Worm (Caenorhabditis elegans) whole organism, L3 larva: ENCODE data around the gene K09B3.1.
A peak's percentile ranks its signal among the peaks of the same experiment; 100 is the strongest.

Experiments used
- R02D3.7 ChIP-seq: fragments of 150-350 bp; optimal IDR thresholded peaks from 2 replicates; lab custom pipeline; 2014; ENCODE audit warnings: missing biosample characterization, missing genetic modification characterization
- aly-2 ChIP-seq: fragments of 150-350 bp; optimal IDR thresholded peaks from 2 replicates; lab custom pipeline; 2014; ENCODE audit warnings: missing biosample characterization, missing genetic modification characterization
- ceh-28 ChIP-seq: fragments of 150-350 bp; optimal IDR thresholded peaks from 2 replicates; lab custom pipeline; 2014; ENCODE audit warnings: missing biosample characterization, missing genetic modification reagents, missing genetic modification characterization
- ceh-82 ChIP-seq: fragments of 150-350 bp; optimal IDR thresholded peaks from 2 replicates; lab custom pipeline; 2014; ENCODE audit warnings: missing biosample characterization, missing genetic modification characterization
- ceh-9 ChIP-seq: sonication (generic microtip); optimal IDR thresholded peaks from 2 replicates; lab custom pipeline; 2018; ENCODE audit warnings: missing biosample characterization, missing genetic modification characterization
- daf-12 ChIP-seq: fragments of 150-350 bp; optimal IDR thresholded peaks from 2 replicates; lab custom pipeline; 2014; ENCODE audit warnings: missing biosample characterization, missing genetic modification reagents, missing genetic modification characterization
- egl-27 ChIP-seq: sonication (generic microtip); optimal IDR thresholded peaks from 4 replicates; lab custom pipeline; 2017; ENCODE audit warnings: missing biosample characterization, missing genetic modification reagents, missing genetic modification characterization
- egl-5 ChIP-seq: fragments of 150-350 bp; optimal IDR thresholded peaks from 2 replicates; lab custom pipeline; 2017; ENCODE audit warnings: missing biosample characterization, missing genetic modification reagents, missing genetic modification characterization, inconsistent platforms
- elt-1 ChIP-seq: fragments of 150-350 bp; optimal IDR thresholded peaks from 2 replicates; lab custom pipeline; 2014; ENCODE audit warnings: missing biosample characterization, missing genetic modification characterization
- elt-2 ChIP-seq: sonication (generic microtip); optimal IDR thresholded peaks from 2 replicates; lab custom pipeline; 2016; ENCODE audit warnings: missing genetic modification reagents, mild to moderate bottlenecking, missing genetic modification characterization, missing compliant biosample characterization
- eor-1 ChIP-seq, 2 experiments: fragments of 150-350 bp; optimal IDR thresholded peaks; 2 replicates each; lab custom pipeline; 2014 to 2018; ENCODE audit warnings: missing biosample characterization in 2 of 2, missing genetic modification characterization in 2 of 2
- fkh-10 ChIP-seq: sonication (generic microtip); optimal IDR thresholded peaks from 2 replicates; lab custom pipeline; 2017; ENCODE audit warnings: missing biosample characterization, missing genetic modification reagents, missing genetic modification characterization
- fkh-2 ChIP-seq: fragments of 150-350 bp; optimal IDR thresholded peaks from 2 replicates; lab custom pipeline; 2014; ENCODE audit warnings: missing biosample characterization, missing genetic modification reagents, missing genetic modification characterization
- hmg-11 ChIP-seq: sonication (generic microtip); optimal IDR thresholded peaks from 2 replicates; lab custom pipeline; 2016; ENCODE audit warnings: missing genetic modification characterization, missing compliant biosample characterization
- jun-1 ChIP-seq: fragments of 150-350 bp; optimal IDR thresholded peaks from 2 replicates; lab custom pipeline; 2014; ENCODE audit warnings: missing biosample characterization, missing genetic modification reagents, missing genetic modification characterization
- lin-15B ChIP-seq: fragments of 150-350 bp; optimal IDR thresholded peaks from 2 replicates; lab custom pipeline; 2014; ENCODE audit warnings: missing biosample characterization, missing genetic modification characterization
- lsy-12 ChIP-seq: sonication (generic microtip); optimal IDR thresholded peaks from 2 replicates; lab custom pipeline; 2016; ENCODE audit warnings: mild to moderate bottlenecking, missing genetic modification characterization, missing compliant biosample characterization
- mdl-1 ChIP-seq: fragments of 150-350 bp; optimal IDR thresholded peaks from 2 replicates; lab custom pipeline; 2014; ENCODE audit warnings: missing biosample characterization, missing genetic modification characterization
- mml-1 ChIP-seq: fragments of 150-350 bp; sonication (generic microtip); optimal IDR thresholded peaks from 3 replicates; lab custom pipeline; 2014; ENCODE audit warnings: missing biosample characterization, missing genetic modification characterization
- nhr-12 ChIP-seq: fragments of 150-350 bp; optimal IDR thresholded peaks from 2 replicates; lab custom pipeline; 2014; ENCODE audit warnings: missing biosample characterization, missing genetic modification characterization
- nhr-23 ChIP-seq: fragments of 150-350 bp; optimal IDR thresholded peaks from 2 replicates; lab custom pipeline; 2014; ENCODE audit warnings: missing biosample characterization, missing genetic modification reagents, missing genetic modification characterization
- nhr-237 ChIP-seq: fragments of 150-350 bp; optimal IDR thresholded peaks from 2 replicates; lab custom pipeline; 2014; ENCODE audit warnings: missing biosample characterization, missing genetic modification characterization
- nhr-25 ChIP-seq: sonication (generic microtip); optimal IDR thresholded peaks from 2 replicates; lab custom pipeline; 2017; ENCODE audit warnings: missing biosample characterization, missing genetic modification characterization
- nhr-43 ChIP-seq: sonication (generic microtip); optimal IDR thresholded peaks from 2 replicates; lab custom pipeline; 2016; ENCODE audit warnings: mild to moderate bottlenecking, missing genetic modification characterization, missing compliant biosample characterization; ENCODE audit not compliant: poor library complexity, severe bottlenecking
- nhr-67 ChIP-seq: fragments of 150-350 bp; optimal IDR thresholded peaks from 2 replicates; lab custom pipeline; 2014; ENCODE audit warnings: missing biosample characterization, missing genetic modification characterization
- nhr-77 ChIP-seq: fragments of 150-350 bp; optimal IDR thresholded peaks from 2 replicates; lab custom pipeline; 2014; ENCODE audit warnings: missing biosample characterization, missing genetic modification characterization
- pha-4 ChIP-seq: fragments of 150-350 bp; optimal IDR thresholded peaks from 2 replicates; lab custom pipeline; 2014; ENCODE audit warnings: missing biosample characterization, missing genetic modification reagents, missing genetic modification characterization
- pqm-1 ChIP-seq: fragments of 150-350 bp; optimal IDR thresholded peaks from 2 replicates; lab custom pipeline; 2017; ENCODE audit warnings: missing biosample characterization, missing genetic modification characterization, inconsistent platforms
- sea-2 ChIP-seq: fragments of 150-350 bp; sonication (generic microtip); optimal IDR thresholded peaks from 4 replicates; lab custom pipeline; 2014; ENCODE audit warnings: missing biosample characterization, missing genetic modification reagents, missing genetic modification characterization
- skn-1 ChIP-seq: fragments of 150-350 bp; optimal IDR thresholded peaks from 2 replicates; lab custom pipeline; 2014; ENCODE audit warnings: missing biosample characterization, missing genetic modification characterization
- snpc-4 ChIP-seq: fragments of 150-350 bp; optimal IDR thresholded peaks from 2 replicates; lab custom pipeline; 2014; ENCODE audit warnings: missing biosample characterization, missing genetic modification characterization
- unc-62 ChIP-seq: fragments of 150-350 bp; sonication (generic microtip); optimal IDR thresholded peaks from 4 replicates; lab custom pipeline; 2014; ENCODE audit warnings: missing biosample characterization, missing genetic modification reagents, missing genetic modification characterization
- zag-1 ChIP-seq: fragments of 150-350 bp; optimal IDR thresholded peaks from 2 replicates; lab custom pipeline; 2014; ENCODE audit warnings: missing biosample characterization, missing genetic modification characterization
- ztf-11 ChIP-seq: fragments of 150-350 bp; optimal IDR thresholded peaks from 2 replicates; lab custom pipeline; 2014; ENCODE audit warnings: missing biosample characterization, missing genetic modification characterization
- ztf-4 ChIP-seq: fragments of 150-350 bp; optimal IDR thresholded peaks from 2 replicates; lab custom pipeline; 2014; ENCODE audit warnings: missing biosample characterization, missing genetic modification characterization

The K09B3.1 gene

ce11 chrIV:3805219-3805618, 10.7 kb downstream of the K09B3.1 start, which contains the start of gene fbxc-47:
fbxc-47 (plus strand) TSS chrIV:3805519.
- TF ChIP-seq mml-1 (tag; lab: Kevin White, UChicago) (no peak), nhr-237 (tag; lab: Kevin White, UChicago) (no peak), egl-27 (tag; lab: Kevin White, UChicago) (no peak), mdl-1 (tag; lab: Kevin White, UChicago) (no peak), nhr-12 (no peak), nhr-25 (tag; lab: Kevin White, UChicago) (no peak), elt-1 (tag; lab: Kevin White, UChicago) (no peak), lin-15B (no peak), elt-2 (tag; lab: Kevin White, UChicago) (no peak), ztf-11 (no peak), fkh-10 (GFP tag; lab: Kevin White, UChicago) (no peak), R02D3.7 (no peak), nhr-77 (no peak), ceh-9 (tag; lab: Kevin White, UChicago) (no peak), jun-1 (tag; lab: Kevin White, UChicago) (no peak), skn-1 (tag; lab: Kevin White, UChicago) (no peak), lsy-12 (tag; lab: Kevin White, UChicago) (no peak), hmg-11 (tag; lab: Kevin White, UChicago) (no peak), egl-5 (tag; lab: Kevin White, UChicago) (no peak), fkh-2 (no peak)

DNA sequence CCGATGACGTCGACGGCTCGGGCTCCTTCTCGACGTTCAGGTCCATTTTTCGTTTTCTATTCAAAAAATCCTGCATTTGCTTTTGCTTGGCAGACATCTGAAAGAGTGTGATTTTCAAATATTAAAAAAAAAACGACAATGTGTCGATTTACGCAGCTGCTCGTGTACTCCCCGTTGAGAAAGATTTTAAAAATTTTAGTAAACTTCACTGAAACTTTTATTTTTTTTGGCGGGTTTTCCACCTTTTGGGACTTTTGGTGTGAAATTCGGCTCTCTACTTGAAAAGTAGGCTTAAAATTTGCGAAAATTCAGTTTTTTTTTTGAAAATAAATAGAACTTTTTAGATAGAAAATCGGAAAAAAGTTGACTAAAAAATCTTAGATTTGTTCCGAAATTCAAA, 12.6 kb downstream of the K09B3.1 start, which contains the start of gene M02B7.7:
TSS of gene M02B7.7 (minus strand) at position 101 of the 400 bp plus-strand sequence.
- TF ChIP-seq elt-2 (tag; lab: Kevin White, UChicago) (no peak), mdl-1 (tag; lab: Kevin White, UChicago) (no peak), egl-5 (tag; lab: Kevin White, UChicago) (no peak), fkh-2 (no peak), unc-62 (GFP tag; lab: Kevin White, UChicago) (no peak), ztf-4 (tag; lab: Kevin White, UChicago) (no peak), nhr-67 (tag; lab: Kevin White, UChicago) (no peak), nhr-23 (tag; lab: Kevin White, UChicago) (no peak), ceh-9 (tag; lab: Kevin White, UChicago) (no peak), eor-1 (tag; optimal IDR thresholded peaks at IDR 0.05; lab: Kevin White, UChicago) (no peak), nhr-77 (no peak)

DNA sequence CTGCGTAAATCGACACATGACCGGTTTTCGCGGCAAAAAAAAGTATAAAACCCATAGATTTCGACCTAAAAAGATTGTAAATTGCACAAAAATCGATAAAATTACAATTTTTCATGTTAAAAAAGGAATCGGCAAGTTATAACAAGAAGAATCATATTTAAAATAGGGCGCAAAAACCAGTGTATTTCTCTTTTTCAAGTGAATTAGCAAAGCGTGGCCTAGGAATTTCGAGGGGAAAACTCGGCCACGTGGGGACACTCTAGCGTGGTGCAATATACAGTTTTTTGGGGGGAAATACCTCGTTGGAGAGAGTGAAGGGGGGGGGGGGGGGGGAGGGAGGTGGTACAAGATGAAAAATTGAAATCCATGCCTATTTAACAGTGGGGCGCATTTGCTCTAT, 13.0 kb downstream of the K09B3.1 start:
- TF ChIP-seq lin-15B, result no peak
- peak; percentile 43 for TF ChIP-seq R02D3.7
- TF ChIP-seq zag-1 (tag; lab: Kevin White, UChicago), result no peak
- no peak for TF ChIP-seq daf-12 (tag; lab: Kevin White, UChicago)

DNA sequence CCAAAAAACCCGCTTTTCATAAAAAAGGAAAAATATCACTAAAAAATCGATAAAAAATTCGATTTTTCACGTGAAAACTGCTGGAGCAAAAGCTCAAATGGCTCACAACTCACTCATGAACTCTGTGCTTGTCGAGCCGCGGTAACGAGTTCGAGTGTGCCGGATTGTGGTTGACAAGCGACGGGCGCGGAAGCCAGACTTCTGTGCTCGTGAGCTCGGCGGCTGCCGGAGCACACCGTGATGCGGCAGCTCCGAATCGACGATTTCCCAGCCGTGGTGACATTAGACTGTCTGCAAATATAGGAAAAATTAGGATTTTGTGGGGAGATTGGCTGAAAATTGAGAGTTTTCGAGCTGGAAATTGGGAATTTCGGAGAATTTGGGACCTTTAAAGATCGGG, 18.3 kb downstream of the K09B3.1 start:
- TF ChIP-seq unc-62 (GFP tag; lab: Kevin White, UChicago) (no peak), sea-2 (GFP tag; lab: Kevin White, UChicago) (no peak), fkh-2 (no peak), pqm-1 (tag; lab: Kevin White, UChicago) (no peak), mdl-1 (tag; lab: Kevin White, UChicago) (no peak), snpc-4 (no peak), skn-1 (tag; lab: Kevin White, UChicago) (no peak), eor-1 (tag; optimal IDR thresholded peaks at IDR 0.05; lab: Kevin White, UChicago) (no peak), ceh-82 (tag; lab: Kevin White, UChicago) (no peak), ceh-28 (no peak)

DNA sequence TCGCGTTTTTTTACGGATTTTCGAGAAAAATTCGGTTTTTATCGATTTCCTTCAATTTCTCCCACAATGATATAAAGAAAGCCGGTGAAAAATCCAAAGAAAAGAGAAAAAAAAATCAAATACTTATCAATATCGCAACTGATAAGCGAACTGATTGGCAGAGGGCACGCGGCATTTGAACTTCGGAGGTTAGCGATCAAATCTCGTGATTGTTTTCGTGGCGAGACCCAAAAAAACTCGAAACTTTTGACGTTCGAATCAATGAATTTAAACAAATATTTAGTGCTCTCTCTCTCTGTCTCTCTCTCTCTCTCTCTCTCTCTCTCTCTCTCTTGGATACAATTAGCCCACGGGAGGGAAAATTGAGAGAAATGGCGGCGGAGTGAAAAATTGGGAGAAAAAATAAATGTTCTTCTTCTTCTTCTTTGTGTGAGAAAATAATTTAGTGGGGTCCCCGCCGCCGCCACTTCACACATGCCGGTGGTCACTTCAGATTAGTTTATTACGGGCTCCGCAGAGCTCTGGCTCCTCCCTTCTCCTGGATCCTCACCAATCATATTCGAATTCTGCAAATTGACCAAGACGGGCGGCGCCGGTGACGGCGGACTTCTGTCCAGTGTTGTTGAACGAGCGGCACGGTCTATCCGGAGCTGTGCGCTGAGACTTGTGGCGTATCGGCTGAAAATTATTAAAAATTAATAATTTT, 20.2 kb downstream of the K09B3.1 start:
- TF ChIP-seq hmg-11 (tag; lab: Kevin White, UChicago) (no peak), snpc-4 (no peak), nhr-43 (tag; lab: Kevin White, UChicago) (no peak), lin-15B (peak; percentile 12), pha-4 (tag; lab: Kevin White, UChicago) (peak; percentile 57), ztf-11 (no peak), pqm-1 (tag; lab: Kevin White, UChicago) (no peak), lsy-12 (tag; lab: Kevin White, UChicago) (no peak), mml-1 (tag; lab: Kevin White, UChicago) (no peak), elt-1 (tag; lab: Kevin White, UChicago) (no peak), elt-2 (tag; lab: Kevin White, UChicago) (peak; percentile 82), aly-2 (no peak)
